Worm (Caenorhabditis elegans) whole organism, L3 larva: Measurements from ENCODE around the gene ZK470.2.
A peak's percentile ranks its signal among the peaks of the same experiment; 100 is the strongest.

Experiments used
- aly-2 ChIP-seq: fragments of 150-350 bp; optimal IDR thresholded peaks from 2 replicates; lab custom pipeline; 2014; ENCODE audit warnings: missing biosample characterization, missing genetic modification characterization
- ceh-16 ChIP-seq: sonication (generic microtip); optimal IDR thresholded peaks from 2 replicates; lab custom pipeline; 2017; ENCODE audit warnings: missing biosample characterization, missing genetic modification characterization
- ceh-28 ChIP-seq: fragments of 150-350 bp; optimal IDR thresholded peaks from 2 replicates; lab custom pipeline; 2014; ENCODE audit warnings: missing biosample characterization, missing genetic modification reagents, missing genetic modification characterization
- ceh-9 ChIP-seq: sonication (generic microtip); optimal IDR thresholded peaks from 2 replicates; lab custom pipeline; 2018; ENCODE audit warnings: missing biosample characterization, missing genetic modification characterization
- daf-12 ChIP-seq: fragments of 150-350 bp; optimal IDR thresholded peaks from 2 replicates; lab custom pipeline; 2014; ENCODE audit warnings: missing biosample characterization, missing genetic modification reagents, missing genetic modification characterization
- egl-27 ChIP-seq: sonication (generic microtip); optimal IDR thresholded peaks from 4 replicates; lab custom pipeline; 2017; ENCODE audit warnings: missing biosample characterization, missing genetic modification reagents, missing genetic modification characterization
- elt-1 ChIP-seq: fragments of 150-350 bp; optimal IDR thresholded peaks from 2 replicates; lab custom pipeline; 2014; ENCODE audit warnings: missing biosample characterization, missing genetic modification characterization
- elt-2 ChIP-seq: sonication (generic microtip); optimal IDR thresholded peaks from 2 replicates; lab custom pipeline; 2016; ENCODE audit warnings: missing genetic modification reagents, mild to moderate bottlenecking, missing genetic modification characterization, missing compliant biosample characterization
- elt-3 ChIP-seq, 3 experiments: fragments of 150-350 bp in 1 of 3; sonication (generic microtip) in 2 of 3; optimal IDR thresholded peaks; 2 replicates in 2 of 3; 4 replicates in 1 of 3; lab custom pipeline; 2014 to 2017; ENCODE audit warnings: missing biosample characterization in 3 of 3, missing genetic modification characterization in 3 of 3
- fkh-10 ChIP-seq: sonication (generic microtip); optimal IDR thresholded peaks from 2 replicates; lab custom pipeline; 2017; ENCODE audit warnings: missing biosample characterization, missing genetic modification reagents, missing genetic modification characterization
- fos-1 ChIP-seq: fragments of 150-350 bp; optimal IDR thresholded peaks from 2 replicates; lab custom pipeline; 2014; ENCODE audit warnings: missing biosample characterization, missing genetic modification characterization
- hmg-11 ChIP-seq: sonication (generic microtip); optimal IDR thresholded peaks from 2 replicates; lab custom pipeline; 2016; ENCODE audit warnings: missing genetic modification characterization, missing compliant biosample characterization
- jun-1 ChIP-seq: fragments of 150-350 bp; optimal IDR thresholded peaks from 2 replicates; lab custom pipeline; 2014; ENCODE audit warnings: missing biosample characterization, missing genetic modification reagents, missing genetic modification characterization
- lin-39 ChIP-seq: fragments of 150-350 bp; optimal IDR thresholded peaks from 2 replicates; lab custom pipeline; 2018; ENCODE audit warnings: missing biosample characterization, missing genetic modification reagents, missing genetic modification characterization
- lsy-12 ChIP-seq: sonication (generic microtip); optimal IDR thresholded peaks from 2 replicates; lab custom pipeline; 2016; ENCODE audit warnings: mild to moderate bottlenecking, missing genetic modification characterization, missing compliant biosample characterization
- nhr-11 ChIP-seq: fragments of 150-350 bp; optimal IDR thresholded peaks from 2 replicates; lab custom pipeline; 2014; ENCODE audit warnings: missing biosample characterization, missing genetic modification characterization
- nhr-23 ChIP-seq: fragments of 150-350 bp; optimal IDR thresholded peaks from 2 replicates; lab custom pipeline; 2014; ENCODE audit warnings: missing biosample characterization, missing genetic modification reagents, missing genetic modification characterization
- nhr-25 ChIP-seq: sonication (generic microtip); optimal IDR thresholded peaks from 2 replicates; lab custom pipeline; 2017; ENCODE audit warnings: missing biosample characterization, missing genetic modification characterization
- nhr-43 ChIP-seq: sonication (generic microtip); optimal IDR thresholded peaks from 2 replicates; lab custom pipeline; 2016; ENCODE audit warnings: mild to moderate bottlenecking, missing genetic modification characterization, missing compliant biosample characterization; ENCODE audit not compliant: poor library complexity, severe bottlenecking
- nhr-67 ChIP-seq: fragments of 150-350 bp; optimal IDR thresholded peaks from 2 replicates; lab custom pipeline; 2014; ENCODE audit warnings: missing biosample characterization, missing genetic modification characterization
- nhr-76 ChIP-seq: fragments of 150-350 bp; sonication (generic microtip); optimal IDR thresholded peaks from 5 replicates; lab custom pipeline; 2014; ENCODE audit warnings: missing biosample characterization, missing genetic modification characterization
- nhr-77 ChIP-seq: fragments of 150-350 bp; optimal IDR thresholded peaks from 2 replicates; lab custom pipeline; 2014; ENCODE audit warnings: missing biosample characterization, missing genetic modification characterization
- pha-4 ChIP-seq: fragments of 150-350 bp; optimal IDR thresholded peaks from 2 replicates; lab custom pipeline; 2014; ENCODE audit warnings: missing biosample characterization, missing genetic modification reagents, missing genetic modification characterization
- pqm-1 ChIP-seq: fragments of 150-350 bp; optimal IDR thresholded peaks from 2 replicates; lab custom pipeline; 2017; ENCODE audit warnings: missing biosample characterization, missing genetic modification characterization, inconsistent platforms
- snpc-4 ChIP-seq: fragments of 150-350 bp; optimal IDR thresholded peaks from 2 replicates; lab custom pipeline; 2014; ENCODE audit warnings: missing biosample characterization, missing genetic modification characterization
- tbx-2 ChIP-seq: sonication (generic microtip); optimal IDR thresholded peaks from 2 replicates; lab custom pipeline; 2016; ENCODE audit warnings: mild to moderate bottlenecking, missing genetic modification characterization, missing compliant biosample characterization
- unc-39 ChIP-seq: sonication (generic microtip); optimal IDR thresholded peaks from 4 replicates; lab custom pipeline; 2017; ENCODE audit warnings: missing biosample characterization, missing genetic modification characterization
- zag-1 ChIP-seq: fragments of 150-350 bp; optimal IDR thresholded peaks from 2 replicates; lab custom pipeline; 2014; ENCODE audit warnings: missing biosample characterization, missing genetic modification characterization
- ztf-11 ChIP-seq: fragments of 150-350 bp; optimal IDR thresholded peaks from 2 replicates; lab custom pipeline; 2014; ENCODE audit warnings: missing biosample characterization, missing genetic modification characterization
- ztf-4 ChIP-seq: fragments of 150-350 bp; optimal IDR thresholded peaks from 2 replicates; lab custom pipeline; 2014; ENCODE audit warnings: missing biosample characterization, missing genetic modification characterization

The ZK470.2 gene

DNA sequence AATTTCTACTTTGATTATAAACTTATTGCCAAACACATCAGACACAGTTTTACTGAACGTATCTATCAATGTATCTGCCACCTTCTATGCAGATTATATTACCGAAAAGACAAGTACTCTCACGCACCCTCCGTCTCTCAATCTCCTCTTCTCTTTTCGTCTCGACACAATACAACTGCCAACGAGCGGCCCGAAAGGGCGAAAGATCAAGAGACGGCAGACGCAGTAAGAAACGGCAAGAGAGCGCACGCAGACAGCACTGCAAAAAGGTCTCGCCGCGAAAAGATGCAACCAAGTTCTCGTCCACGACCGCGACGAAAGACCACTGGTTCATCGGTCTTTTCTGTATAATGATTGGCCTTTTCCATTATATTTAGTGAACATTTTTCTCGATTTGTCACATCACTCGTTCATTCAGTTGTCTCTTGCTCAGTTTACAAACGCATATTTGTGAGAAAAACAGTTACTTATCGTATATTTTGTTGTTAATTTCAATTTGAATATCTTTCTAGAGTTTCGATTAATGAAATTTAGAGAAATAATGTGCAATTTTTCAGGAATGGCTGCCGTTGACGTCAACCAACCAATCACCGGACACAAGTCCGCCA, 55.7 kb downstream of the ZK470.2 start, which contains the start of gene vha-12 (continued):
- TF ChIP-seq ceh-28 (peak; percentile 85), nhr-23 (tag; lab: Kevin White, UChicago) (peak; percentile 98), lin-39 (tag; lab: Kevin White, UChicago) (peak; percentile 89), unc-39 (no peak), elt-1 (tag; lab: Kevin White, UChicago) (no peak), ztf-11 (tag; lab: Kevin White, UChicago) (no peak), nhr-25 (tag; lab: Kevin White, UChicago) (peak; percentile 97), nhr-67 (tag; lab: Kevin White, UChicago) (no peak), nhr-43 (peak; percentile 86), hmg-11 (tag; lab: Kevin White, UChicago) (peak; percentile 83), nhr-76 (tag; lab: Kevin White, UChicago) (peak; percentile 10), fkh-10 (GFP tag; lab: Kevin White, UChicago) (peak; percentile 59), elt-3 (tag; optimal IDR thresholded peaks at IDR 0.05; lab: Kevin White, UChicago) (peak in 1 of 3 experiments; percentile 74)

DNA sequence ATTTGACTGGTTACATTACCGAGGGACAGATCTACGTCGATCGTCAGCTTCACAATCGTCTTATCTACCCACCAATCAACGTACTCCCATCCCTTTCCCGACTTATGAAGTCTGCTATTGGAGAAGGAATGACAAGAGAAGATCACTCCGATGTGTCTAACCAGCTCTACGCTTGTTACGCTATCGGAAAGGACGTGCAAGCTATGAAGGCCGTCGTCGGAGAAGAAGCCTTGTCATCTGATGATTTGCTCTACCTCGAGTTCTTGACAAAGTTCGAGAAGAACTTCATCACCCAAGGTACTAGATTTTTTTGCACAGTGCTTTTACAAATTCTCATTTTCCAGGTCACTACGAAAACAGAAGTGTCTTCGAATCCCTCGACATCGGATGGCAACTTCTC, 57.3 kb downstream of the ZK470.2 start:
- TF ChIP-seq daf-12 (tag; lab: Kevin White, UChicago) (no peak), nhr-11 (no peak), fos-1 (no peak), snpc-4 (tag; lab: Kevin White, UChicago) (no peak), elt-1 (tag; lab: Kevin White, UChicago) (no peak), ztf-4 (tag; lab: Kevin White, UChicago) (no peak), lsy-12 (no peak), ceh-9 (tag; lab: Kevin White, UChicago) (no peak), unc-39 (no peak), jun-1 (tag; lab: Kevin White, UChicago) (no peak), nhr-77 (tag; lab: Kevin White, UChicago) (no peak), egl-27 (tag; lab: Kevin White, UChicago) (no peak), ceh-28 (no peak), zag-1 (no peak)
- TF ChIP-seq, all 47 proteins: peak for 0

DNA sequence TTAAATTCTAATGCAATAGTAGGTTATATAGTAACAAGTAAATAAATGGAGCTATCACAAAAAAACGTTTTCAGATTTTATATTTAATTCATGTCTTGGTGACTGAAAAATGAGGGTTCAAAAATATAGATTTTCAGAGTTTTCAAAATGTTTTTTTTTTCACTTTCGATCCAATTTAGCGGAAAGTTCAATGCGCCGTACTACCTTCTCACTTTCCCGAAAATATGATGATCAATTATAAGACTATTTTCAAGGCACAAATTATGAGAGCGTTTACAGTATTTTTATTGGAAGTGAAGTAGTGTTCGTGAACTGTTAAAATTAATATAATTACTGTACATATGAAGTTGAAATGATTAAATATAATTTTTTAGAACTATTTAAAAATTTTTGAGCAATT, 58.1 kb downstream of the ZK470.2 start:
- TF ChIP-seq nhr-43 = peak; percentile 71
- TF ChIP-seq elt-2 = peak; percentile 39
- TF ChIP-seq aly-2 (tag; lab: Kevin White, UChicago) = peak; percentile 43
- TF ChIP-seq pqm-1 (tag; lab: Kevin White, UChicago) = no peak
- no peak for TF ChIP-seq fkh-10 (GFP tag; lab: Kevin White, UChicago)
- TF ChIP-seq nhr-23 (tag; lab: Kevin White, UChicago) = peak; percentile 20

DNA sequence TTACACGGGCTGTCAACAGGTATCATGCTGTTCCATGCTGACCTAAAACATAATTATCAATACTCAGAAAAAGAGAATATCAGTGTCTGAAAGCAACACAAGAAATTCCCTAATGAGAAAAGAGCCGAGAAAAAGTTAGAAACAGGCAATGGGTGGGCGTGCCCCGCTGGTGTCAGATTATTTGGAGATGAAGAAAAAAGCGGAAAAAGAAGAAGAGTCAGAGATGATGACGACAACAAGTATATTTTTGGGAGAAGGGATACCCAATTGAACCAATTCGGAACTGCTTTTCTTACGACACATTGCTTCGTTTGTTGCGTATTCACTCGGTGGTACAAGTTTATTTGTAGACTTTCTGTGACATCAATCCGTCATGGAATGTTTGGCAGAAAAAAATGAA, 61.5 kb downstream of the ZK470.2 start, which contains the start of gene F20B6.4:
Gene F20B6.4, minus strand, starts transcription at position 101 of the 400 bp plus-strand sequence.
- TF ChIP-seq tbx-2 (tag; lab: Kevin White, UChicago) = no peak
- no peak for TF ChIP-seq nhr-77 (tag; lab: Kevin White, UChicago)
- no peak for TF ChIP-seq lsy-12
- TF ChIP-seq pqm-1 (tag; lab: Kevin White, UChicago) = no peak
- no peak for TF ChIP-seq ceh-16
- no peak for TF ChIP-seq ceh-28
- TF ChIP-seq aly-2 (tag; lab: Kevin White, UChicago) = no peak
- no peak for TF ChIP-seq pha-4
- no peak for TF ChIP-seq zag-1
- TF ChIP-seq snpc-4 (tag; lab: Kevin White, UChicago) = no peak
- TF ChIP-seq, all 47 proteins: peak for 0
